Fruit fly (Drosophila melanogaster) Kc167 (cell line): ENCODE data around the gene PIG-F.

Experiments used
- Myc ChIP-seq: fragments of >200 bp; optimal IDR thresholded peaks from 2 replicates; lab custom pipeline; 2017; ENCODE audit warnings: missing external identifiers
- Sin3A ChIP-seq: fragments of >200 bp; optimal IDR thresholded peaks from 2 replicates; lab custom pipeline; 2018; ENCODE audit warnings: missing external identifiers
- h ChIP-seq: fragments of >200 bp; optimal IDR thresholded peaks from 3 replicates; lab custom pipeline; 2018; ENCODE audit warnings: missing external identifiers
- insv ChIP-seq: fragments of >200 bp; optimal IDR thresholded peaks from 3 replicates; lab custom pipeline; 2018; ENCODE audit warnings: missing external identifiers
- psq ChIP-seq: fragments of >200 bp; optimal IDR thresholded peaks from 2 replicates; lab custom pipeline; 2017; ENCODE audit warnings: missing external identifiers
- ttk ChIP-seq: sonication (Bioruptor generic); optimal IDR thresholded peaks from 2 replicates; lab custom pipeline; 2017; ENCODE audit warnings: missing external identifiers

PIG-F gene

dm6 chr3L:19612172-19612571, at the start of gene PIG-F, which contains the start of gene Lon:
Gene PIG-F (plus strand): TSS chr3L:19612455.
Gene Lon (minus strand): TSS chr3L:19612199.
- TF ChIP-seq h, result no peak
- TF ChIP-seq Sin3A (lab: Kevin White, UChicago), result no peak
- TF ChIP-seq psq, result no peak
- TF ChIP-seq Myc (lab: Kevin White, UChicago), result no peak
- no peak for TF ChIP-seq ttk (lab: Kevin White, UChicago)
- no peak for TF ChIP-seq insv (lab: Kevin White, UChicago)

- TF ChIP-seq ttk (lab: Kevin White, UChicago), result no peak
- no peak for TF ChIP-seq Myc (lab: Kevin White, UChicago)
- no peak for TF ChIP-seq psq
- TF ChIP-seq insv (lab: Kevin White, UChicago), result no peak
- no peak for TF ChIP-seq h
- TF ChIP-seq Sin3A (lab: Kevin White, UChicago), result no peak
Measured at dm6 chr3L:19563014-19563413, 49.2 kb upstream of the PIG-F start.

- TF ChIP-seq h, result no peak
- no peak for TF ChIP-seq Myc (lab: Kevin White, UChicago)
- TF ChIP-seq ttk (lab: Kevin White, UChicago), result no peak
- no peak for TF ChIP-seq psq
- TF ChIP-seq Sin3A (lab: Kevin White, UChicago), result no peak
- no peak for TF ChIP-seq insv (lab: Kevin White, UChicago)
Measured at dm6 chr3L:19564905-19565700, 47.2 kb upstream of the PIG-F start.

- TF ChIP-seq insv (lab: Kevin White, UChicago) (no peak), psq (no peak)
Measured at dm6 chr3L:19566127-19566526, 46.1 kb upstream of the PIG-F start.

dm6 chr3L:19568999-19569398, 43.3 kb upstream of the PIG-F start:
- TF ChIP-seq Sin3A (lab: Kevin White, UChicago) (no peak), h (no peak), ttk (lab: Kevin White, UChicago) (no peak), Myc (lab: Kevin White, UChicago) (no peak), insv (lab: Kevin White, UChicago) (no peak), psq (no peak)

- TF ChIP-seq ttk (lab: Kevin White, UChicago) (no peak), h (no peak), psq (no peak), Sin3A (lab: Kevin White, UChicago) (no peak), insv (lab: Kevin White, UChicago) (no peak), Myc (lab: Kevin White, UChicago) (no peak)
Measured at dm6 chr3L:19569407-19569806, 42.8 kb upstream of the PIG-F start.

dm6 chr3L:19574452-19574851, 37.8 kb upstream of the PIG-F start:
- TF ChIP-seq h (no peak), ttk (lab: Kevin White, UChicago) (no peak), Sin3A (lab: Kevin White, UChicago) (no peak), Myc (lab: Kevin White, UChicago) (no peak), insv (lab: Kevin White, UChicago) (no peak), psq (no peak)

- TF ChIP-seq h (no peak), Myc (lab: Kevin White, UChicago) (no peak), psq (no peak), ttk (lab: Kevin White, UChicago) (no peak), insv (lab: Kevin White, UChicago) (no peak), Sin3A (lab: Kevin White, UChicago) (no peak)
Measured at dm6 chr3L:19575650-19576049, 36.6 kb upstream of the PIG-F start.

dm6 chr3L:19579346-19579745, 32.9 kb upstream of the PIG-F start:
- no peak for TF ChIP-seq ttk (lab: Kevin White, UChicago)
- no peak for TF ChIP-seq Sin3A (lab: Kevin White, UChicago)
- TF ChIP-seq insv (lab: Kevin White, UChicago), result no peak
- no peak for TF ChIP-seq h
- no peak for TF ChIP-seq Myc (lab: Kevin White, UChicago)
- no peak for TF ChIP-seq psq

- no peak for TF ChIP-seq ttk (lab: Kevin White, UChicago)
- no peak for TF ChIP-seq h
- TF ChIP-seq psq, result no peak
- no peak for TF ChIP-seq insv (lab: Kevin White, UChicago)
- no peak for TF ChIP-seq Myc (lab: Kevin White, UChicago)
- no peak for TF ChIP-seq Sin3A (lab: Kevin White, UChicago)
Measured at dm6 chr3L:19580709-19581227, 31.5 kb upstream of the PIG-F start.

dm6 chr3L:19584369-19584915, 27.8 kb upstream of the PIG-F start, which contains the start of gene Shal:
Gene Shal (minus strand): TSS chr3L:19584568.
- no peak for TF ChIP-seq ttk (lab: Kevin White, UChicago)
- TF ChIP-seq Myc (lab: Kevin White, UChicago), result no peak

- TF ChIP-seq insv (lab: Kevin White, UChicago) (no peak), h (no peak), Myc (lab: Kevin White, UChicago) (no peak), ttk (lab: Kevin White, UChicago) (no peak), psq (no peak), Sin3A (lab: Kevin White, UChicago) (no peak)
Measured at dm6 chr3L:19585979-19586378, 26.3 kb upstream of the PIG-F start, which contains the start of the genes CG9231 and CG9330. Gene CG9231 (minus strand): TSS chr3L:19586003. Gene CG9330 (plus strand): TSS chr3L:19586253.
